Fruit fly (Drosophila melanogaster) whole organism, prepupa: ENCODE measurements around the gene CG13398.

ENCODE experiments used
- Blimp-1 ChIP-seq: fragments of 200-800 bp; sonication (Bioruptor generic); optimal IDR thresholded peaks from 3 replicates; lab custom pipeline; 2017; ENCODE audit warnings: missing biosample characterization, missing genetic modification characterization, mild to moderate bottlenecking, moderate library complexity, missing genetic modification reagents
- CG10631 ChIP-seq: fragments of 200-800 bp; sonication (Bioruptor generic); optimal IDR thresholded peaks from 2 replicates; lab custom pipeline; 2016; ENCODE audit warnings: missing biosample characterization, missing genetic modification characterization
- CG10669 ChIP-seq: fragments of 200-800 bp; sonication (Bioruptor generic); optimal IDR thresholded peaks from 3 replicates; lab custom pipeline; 2018; ENCODE audit warnings: missing biosample characterization, mild to moderate bottlenecking, missing genetic modification characterization, moderate library complexity
- CG15336 ChIP-seq: fragments of 200-800 bp; sonication (Bioruptor generic); IDR thresholded peaks from 2 replicates; pipeline ENCODE4 v1.3.6; 2022; ENCODE audit warnings: missing biosample characterization, missing genetic modification characterization
- CG3032 ChIP-seq: fragments of 200-800 bp; optimal IDR thresholded peaks from 2 replicates; lab custom pipeline; 2019; ENCODE audit warnings: missing biosample characterization, mild to moderate bottlenecking, missing genetic modification characterization, moderate library complexity
- CG31627 ChIP-seq: fragments of 200-800 bp; sonication (Bioruptor generic); optimal IDR thresholded peaks from 3 replicates; lab custom pipeline; 2016; ENCODE audit warnings: missing biosample characterization, missing genetic modification characterization
- CG3919 ChIP-seq: fragments of 200-800 bp; sonication (Bioruptor generic); optimal IDR thresholded peaks from 3 replicates; lab custom pipeline; 2016; ENCODE audit warnings: missing biosample characterization, missing genetic modification characterization
- CG6163 ChIP-seq: fragments of 200-800 bp; sonication (Bioruptor generic); IDR thresholded peaks from 3 replicates; pipeline ENCODE4 v1.3.6; 2022; ENCODE audit warnings: missing biosample characterization, missing genetic modification characterization
- CG6276 ChIP-seq: fragments of 200-800 bp; sonication (Bioruptor generic); optimal IDR thresholded peaks from 2 replicates; lab custom pipeline; 2017; ENCODE audit warnings: missing biosample characterization, mild to moderate bottlenecking, missing genetic modification characterization
- CG6808 ChIP-seq: fragments of 200-800 bp; sonication (Bioruptor generic); optimal IDR thresholded peaks from 3 replicates; lab custom pipeline; 2017; ENCODE audit warnings: missing biosample characterization, missing genetic modification characterization, mild to moderate bottlenecking, moderate library complexity, missing genetic modification reagents
- CG7368 ChIP-seq: fragments of 200-800 bp; sonication (Bioruptor generic); optimal IDR thresholded peaks from 3 replicates; lab custom pipeline; 2016; ENCODE audit warnings: missing biosample characterization, missing genetic modification characterization
- CG8119 ChIP-seq: fragments of 200-800 bp; sonication (Bioruptor generic); IDR thresholded peaks from 3 replicates; pipeline ENCODE4 v1.3.6; 2022; ENCODE audit warnings: missing biosample characterization, missing genetic modification characterization
- CG8319 ChIP-seq: fragments of 200-800 bp; sonication (Bioruptor generic); optimal IDR thresholded peaks from 3 replicates; lab custom pipeline; 2016; ENCODE audit warnings: missing biosample characterization, missing genetic modification characterization
- CG8632 ChIP-seq: fragments of 200-800 bp; sonication (Bioruptor generic); optimal IDR thresholded peaks from 3 replicates; lab custom pipeline; 2016; ENCODE audit warnings: missing biosample characterization, missing genetic modification characterization
- CG9139 ChIP-seq: fragments of 200-800 bp; sonication (Bioruptor generic); optimal IDR thresholded peaks from 3 replicates; lab custom pipeline; 2017; ENCODE audit warnings: missing biosample characterization, mild to moderate bottlenecking, missing genetic modification characterization
- Eip75B ChIP-seq: fragments of 200-800 bp; sonication (Bioruptor generic); optimal IDR thresholded peaks from 3 replicates; lab custom pipeline; 2016; ENCODE audit warnings: missing biosample characterization, missing genetic modification characterization
- Eip78C ChIP-seq: fragments of 200-800 bp; sonication (Bioruptor generic); peaks from one replicate; lab custom pipeline; 2016; ENCODE audit warnings: missing biosample characterization, missing genetic modification characterization
- Eip93F ChIP-seq: fragments of 200-800 bp; sonication (Bioruptor generic); optimal IDR thresholded peaks from 2 replicates; lab custom pipeline; 2016; ENCODE audit warnings: missing biosample characterization, mild to moderate bottlenecking, missing genetic modification characterization
- Ets21C ChIP-seq: fragments of 200-800 bp; sonication (Bioruptor generic); optimal IDR thresholded peaks from 3 replicates; lab custom pipeline; 2016; ENCODE audit warnings: missing biosample characterization, missing genetic modification characterization
- Ets96B ChIP-seq: fragments of 200-800 bp; optimal IDR thresholded peaks from 2 replicates; lab custom pipeline; 2019; ENCODE audit warnings: missing biosample characterization, mild to moderate bottlenecking, missing genetic modification characterization, moderate library complexity
- Gug ChIP-seq: fragments of 200-800 bp; sonication (Bioruptor generic); IDR thresholded peaks from 2 replicates; pipeline ENCODE4 v1.3.6; 2022; ENCODE audit warnings: missing biosample characterization, missing genetic modification characterization
- Hr4 ChIP-seq: fragments of 200-800 bp; sonication (Bioruptor generic); optimal IDR thresholded peaks from 3 replicates; lab custom pipeline; 2016; ENCODE audit warnings: missing biosample characterization, missing genetic modification characterization
- Met ChIP-seq: fragments of 200-800 bp; sonication (Bioruptor generic); optimal IDR thresholded peaks from 3 replicates; lab custom pipeline; 2016; ENCODE audit warnings: missing biosample characterization, missing genetic modification characterization
- Smox ChIP-seq: fragments of 200-800 bp; sonication (Bioruptor generic); optimal IDR thresholded peaks from 3 replicates; lab custom pipeline; 2016; ENCODE audit warnings: missing biosample characterization, missing genetic modification characterization
- Sox102F ChIP-seq: fragments of 200-800 bp; sonication (Bioruptor generic); optimal IDR thresholded peaks from 2 replicates; lab custom pipeline; 2016; ENCODE audit warnings: missing biosample characterization, mild to moderate bottlenecking, missing genetic modification characterization
- Sox14 ChIP-seq: fragments of 200-800 bp; sonication (Bioruptor generic); optimal IDR thresholded peaks from 3 replicates; lab custom pipeline; 2016; ENCODE audit warnings: missing biosample characterization, missing genetic modification characterization
- achi ChIP-seq: fragments of 200-800 bp; sonication (Bioruptor generic); optimal IDR thresholded peaks from 3 replicates; lab custom pipeline; 2016; ENCODE audit warnings: missing biosample characterization, missing genetic modification characterization
- acj6 ChIP-seq: fragments of 200-800 bp; sonication (Bioruptor generic); optimal IDR thresholded peaks from 3 replicates; lab custom pipeline; 2016; ENCODE audit warnings: missing biosample characterization, missing genetic modification characterization
- eg ChIP-seq: fragments of 200-800 bp; sonication (Bioruptor generic); IDR thresholded peaks from 3 replicates; pipeline ENCODE4 v1.3.6; 2022; ENCODE audit warnings: missing biosample characterization, missing genetic modification characterization
- esn ChIP-seq: fragments of 200-800 bp; sonication (Bioruptor generic); optimal IDR thresholded peaks from 2 replicates; lab custom pipeline; 2016; ENCODE audit warnings: missing biosample characterization, mild to moderate bottlenecking, missing genetic modification characterization, moderate library complexity
- fd85E ChIP-seq: fragments of 200-800 bp; sonication (Bioruptor generic); optimal IDR thresholded peaks from 3 replicates; lab custom pipeline; 2016; ENCODE audit warnings: missing biosample characterization, missing genetic modification characterization
- fkh ChIP-seq: fragments of 200-800 bp; sonication (Bioruptor generic); optimal IDR thresholded peaks from 3 replicates; lab custom pipeline; 2017; ENCODE audit warnings: missing biosample characterization, mild to moderate bottlenecking, missing genetic modification characterization, moderate library complexity
- net ChIP-seq: fragments of 200-800 bp; sonication (Bioruptor generic); optimal IDR thresholded peaks from 3 replicates; lab custom pipeline; 2016; ENCODE audit warnings: missing biosample characterization, missing genetic modification characterization
- pdm3 ChIP-seq: fragments of 200-800 bp; sonication (Bioruptor generic); optimal IDR thresholded peaks from 3 replicates; lab custom pipeline; 2016; ENCODE audit warnings: missing biosample characterization, missing genetic modification characterization
- salr ChIP-seq, 2 experiments: fragments of 200-800 bp; sonication (Bioruptor generic); optimal IDR thresholded peaks; 3 replicates each; lab custom pipeline; 2016 to 2018; ENCODE audit warnings: missing biosample characterization in 2 of 2, missing genetic modification characterization in 2 of 2, mild to moderate bottlenecking in 1 of 2
- spab ChIP-seq: fragments of 200-800 bp; sonication (Bioruptor generic); optimal IDR thresholded peaks from 2 replicates; lab custom pipeline; 2017; ENCODE audit warnings: missing biosample characterization, mild to moderate bottlenecking, missing genetic modification characterization, missing genetic modification reagents
- ss ChIP-seq, 2 experiments: fragments of 200-800 bp; sonication (Bioruptor generic); optimal IDR thresholded peaks; 2 replicates in 1 of 2; 3 replicates in 1 of 2; lab custom pipeline; 2017 to 2018; ENCODE audit warnings: mild to moderate bottlenecking in 2 of 2, missing biosample characterization in 2 of 2, missing genetic modification characterization in 2 of 2, moderate library complexity in 1 of 2
- svp ChIP-seq: fragments of 200-800 bp; sonication (Bioruptor generic); peaks from one replicate; lab custom pipeline; 2016; ENCODE audit warnings: missing biosample characterization, missing genetic modification characterization
- topi ChIP-seq: fragments of 200-800 bp; sonication (Bioruptor generic); optimal IDR thresholded peaks from 3 replicates; lab custom pipeline; 2016; ENCODE audit warnings: missing biosample characterization, missing genetic modification characterization
- vri ChIP-seq: fragments of 200-800 bp; sonication (Bioruptor generic); optimal IDR thresholded peaks from 3 replicates; lab custom pipeline; 2016; ENCODE audit warnings: missing biosample characterization, mild to moderate bottlenecking, missing genetic modification characterization

Gene CG13398

dm6 chr2L:8424090-8424470 is 9.0 kb upstream of the CG13398 start:
- no peak for TF ChIP-seq CG15336 (GFP tag; lab: Robert Waterston, UW)
- TF ChIP-seq Smox (GFP tag; lab: Kevin White, UChicago), result no peak
- TF ChIP-seq CG6276 (GFP tag; lab: Kevin White, UChicago), result no peak
- TF ChIP-seq salr (GFP tag; optimal IDR thresholded peaks at IDR 0.05; lab: Kevin White, UChicago), result no peak
- peak; percentile 80 for TF ChIP-seq Sox14 (GFP tag; lab: Kevin White, UChicago)
- TF ChIP-seq Eip75B, result no peak
- TF ChIP-seq vri (GFP tag; lab: Kevin White, UChicago), result peak; percentile 6
- no peak for TF ChIP-seq CG8319 (GFP tag; lab: Kevin White, UChicago)
- no peak for TF ChIP-seq CG8632 (GFP tag; lab: Kevin White, UChicago)
- TF ChIP-seq CG8119, result no peak
- no peak for TF ChIP-seq CG7368 (GFP tag; lab: Kevin White, UChicago)
- TF ChIP-seq pdm3 (GFP tag; lab: Kevin White, UChicago), result no peak
- peak in 1 of 2 experiments; percentile 40 for TF ChIP-seq ss (GFP tag; optimal IDR thresholded peaks at IDR 0.05; lab: Kevin White, UChicago)
- peak; percentile 81 for TF ChIP-seq svp (GFP tag; lab: Kevin White, UChicago)
- TF ChIP-seq Blimp-1, result no peak
- TF ChIP-seq net (GFP tag; lab: Kevin White, UChicago), result no peak
- TF ChIP-seq eg (GFP tag; lab: Robert Waterston, UW), result no peak
- TF ChIP-seq CG6163 (GFP tag; lab: Robert Waterston, UW), result peak; percentile 37; the same call in 1 of the 3 replicates
- TF ChIP-seq CG10669, result no peak
- TF ChIP-seq Gug (GFP tag; lab: Robert Waterston, UW), result no peak
- TF ChIP-seq, all 60 proteins: peak for 5

- TF ChIP-seq Hr4, result peak; percentile 3
- no peak for TF ChIP-seq spab
- peak; percentile 36 for TF ChIP-seq CG10669
- TF ChIP-seq topi (GFP tag; lab: Kevin White, UChicago), result no peak
- TF ChIP-seq achi (GFP tag; lab: Kevin White, UChicago), result no peak
- TF ChIP-seq Ets21C (GFP tag; lab: Kevin White, UChicago), result no peak
- TF ChIP-seq fd85E (GFP tag; lab: Kevin White, UChicago), result no peak
- peak; percentile 57 for TF ChIP-seq Sox102F (GFP tag; lab: Kevin White, UChicago)
- no peak for TF ChIP-seq eg (GFP tag; lab: Robert Waterston, UW)
- TF ChIP-seq CG8632 (GFP tag; lab: Kevin White, UChicago), result no peak
- no peak for TF ChIP-seq CG7368 (GFP tag; lab: Kevin White, UChicago)
- TF ChIP-seq esn (GFP tag; lab: Kevin White, UChicago), result peak; percentile 35
- TF ChIP-seq Met (GFP tag; lab: Kevin White, UChicago), result peak; percentile 40
- TF ChIP-seq Eip78C (GFP tag; lab: Kevin White, UChicago), result peak; percentile 54
- peak; percentile 53 for TF ChIP-seq svp (GFP tag; lab: Kevin White, UChicago)
- TF ChIP-seq Eip93F (GFP tag; lab: Kevin White, UChicago), result no peak
- TF ChIP-seq CG3032 (tag; lab: Kevin White, UChicago), result no peak
- TF ChIP-seq salr (GFP tag; optimal IDR thresholded peaks at IDR 0.05; lab: Kevin White, UChicago), result no peak
- peak; percentile 23 for TF ChIP-seq fkh (GFP tag; lab: Kevin White, UChicago)
- peak in 1 of 2 experiments; percentile 33 for TF ChIP-seq ss (GFP tag; optimal IDR thresholded peaks at IDR 0.05; lab: Kevin White, UChicago)
- TF ChIP-seq CG8119, result no peak
- TF ChIP-seq CG9139 (GFP tag; lab: Kevin White, UChicago), result no peak
- TF ChIP-seq CG3919 (GFP tag; lab: Kevin White, UChicago), result peak; percentile 7
- TF ChIP-seq Ets96B (tag; lab: Kevin White, UChicago), result peak; percentile 20
- TF ChIP-seq acj6 (GFP tag; lab: Kevin White, UChicago), result peak; percentile 6
- TF ChIP-seq CG6808 (GFP tag; lab: Kevin White, UChicago), result peak; percentile 58
- TF ChIP-seq CG31627 (GFP tag; lab: Kevin White, UChicago), result no peak
- peak; percentile 24 for TF ChIP-seq CG10631
Observed at dm6 chr2L:8423460-8424089, 8.5 kb upstream of the CG13398 start.
